Fruit fly (Drosophila melanogaster): Measurements from ENCODE around the gene Rab40.

dm6 chrX:12457713-12458233 lies 5.1 kb downstream of the Rab40 start, which contains the start of gene CG15731:
- no peak for TF ChIP-seq CG32121 (GFP tag; IDR thresholded peaks at IDR 0.05)
- no peak for TF ChIP-seq EcR (GFP tag; optimal IDR thresholded peaks at IDR 0.05)
